Worm (Caenorhabditis elegans) whole organism, young adult: ENCODE measurements around the gene F55A4.13.

Experiments used
- C17E4.6 ChIP-seq: fragments of 200-800 bp; sonication (Bioruptor generic); IDR thresholded peaks from 2 replicates; pipeline ENCODE4 v1.3.6; 2022; ENCODE audit warnings: missing genetic modification reagents, missing genetic modification characterization, missing compliant biosample characterization
- F23B12.7 ChIP-seq: sonication (generic microtip); optimal IDR thresholded peaks from 2 replicates; lab custom pipeline; 2017; ENCODE audit warnings: missing genetic modification characterization, mild to moderate bottlenecking, missing compliant biosample characterization, antibody characterized with exemption, moderate library complexity; ENCODE audit not compliant: insufficient read depth
- K11D2.4 ChIP-seq: fragments of 200-800 bp; sonication (Bioruptor generic); IDR thresholded peaks from 2 replicates; pipeline ENCODE4 v1.3.6; 2022; ENCODE audit warnings: missing genetic modification reagents, missing genetic modification characterization, missing compliant biosample characterization
- K12H6.12 ChIP-seq: fragments of 200-800 bp; sonication (Bioruptor generic); optimal IDR thresholded peaks from 2 replicates; lab custom pipeline; 2018; ENCODE audit warnings: mild to moderate bottlenecking, missing genetic modification characterization, missing compliant biosample characterization
- T26A5.8 ChIP-seq: sonication (generic microtip); optimal IDR thresholded peaks from 2 replicates; lab custom pipeline; 2016; ENCODE audit warnings: missing genetic modification characterization, missing compliant biosample characterization
- ZK185.1 ChIP-seq: sonication (generic microtip); optimal IDR thresholded peaks from 2 replicates; lab custom pipeline; 2016; ENCODE audit warnings: mild to moderate bottlenecking, missing genetic modification characterization, missing compliant biosample characterization; ENCODE audit not compliant: poor library complexity, severe bottlenecking
- akir-1 ChIP-seq: fragments of 200-800 bp; sonication (Bioruptor generic); optimal IDR thresholded peaks from 2 replicates; lab custom pipeline; 2018; ENCODE audit warnings: mild to moderate bottlenecking, missing genetic modification characterization, moderate library complexity, missing compliant biosample characterization
- atf-7 ChIP-seq: sonication (generic microtip); optimal IDR thresholded peaks from 2 replicates; lab custom pipeline; 2017; ENCODE audit warnings: mild to moderate bottlenecking, missing genetic modification characterization, missing compliant biosample characterization
- attf-3 ChIP-seq: fragments of 200-800 bp; sonication (Bioruptor generic); conservative IDR thresholded peaks from 2 replicates; pipeline ENCODE4 v1.3.6; 2022; ENCODE audit warnings: missing genetic modification reagents, missing genetic modification characterization, missing compliant biosample characterization
- attf-5 ChIP-seq: fragments of 200-800 bp; sonication (Bioruptor generic); optimal IDR thresholded peaks from 2 replicates; lab custom pipeline; 2018; ENCODE audit warnings: mild to moderate bottlenecking, missing genetic modification characterization, missing compliant biosample characterization
- attf-6 ChIP-seq: fragments of 200-800 bp; sonication (Bioruptor generic); IDR thresholded peaks from 2 replicates; pipeline ENCODE4 v1.3.6; 2022; ENCODE audit warnings: missing genetic modification reagents, missing genetic modification characterization, missing compliant biosample characterization
- cebp-2 ChIP-seq: fragments of 200-800 bp; sonication (Bioruptor generic); IDR thresholded peaks from 2 replicates; pipeline ENCODE4 v1.3.6; 2022; ENCODE audit warnings: missing genetic modification characterization, missing compliant biosample characterization
- ceh-40 ChIP-seq: fragments of 200-800 bp; sonication (Bioruptor generic); IDR thresholded peaks from 2 replicates; pipeline ENCODE4 v1.3.6; 2022; ENCODE audit warnings: missing genetic modification characterization, missing compliant biosample characterization
- chd-7 ChIP-seq: sonication (generic microtip); optimal IDR thresholded peaks from 2 replicates; lab custom pipeline; 2016; ENCODE audit warnings: mild to moderate bottlenecking, missing genetic modification characterization, moderate library complexity, missing compliant biosample characterization
- dox-1 ChIP-seq: fragments of 200-800 bp; sonication (Bioruptor generic); IDR thresholded peaks from 2 replicates; pipeline ENCODE4 v1.3.6; 2022; ENCODE audit warnings: missing genetic modification reagents, missing genetic modification characterization, missing compliant biosample characterization
- dpl-1 ChIP-seq: fragments of 150-350 bp; optimal IDR thresholded peaks from 2 replicates; lab custom pipeline; 2014; ENCODE audit warnings: missing biosample characterization, missing genetic modification reagents, missing genetic modification characterization
- egrh-3 ChIP-seq: fragments of 200-800 bp; sonication (Bioruptor generic); IDR thresholded peaks from 2 replicates; pipeline ENCODE4 v1.3.6; 2022; ENCODE audit warnings: missing genetic modification reagents, missing genetic modification characterization, missing compliant biosample characterization
- ekl-4 ChIP-seq: fragments of 200-800 bp; sonication (Bioruptor generic); IDR thresholded peaks from 2 replicates; pipeline ENCODE4 v1.3.6; 2022; ENCODE audit warnings: missing genetic modification reagents, missing genetic modification characterization, missing compliant biosample characterization
- fkh-3 ChIP-seq: sonication (generic microtip); optimal IDR thresholded peaks from 2 replicates; lab custom pipeline; 2016; ENCODE audit warnings: mild to moderate bottlenecking, missing genetic modification characterization, missing compliant biosample characterization
- hlh-26 ChIP-seq: fragments of 200-800 bp; sonication (Bioruptor generic); conservative IDR thresholded peaks from 2 replicates; pipeline ENCODE4 v1.3.6; 2022; ENCODE audit warnings: missing genetic modification reagents, missing genetic modification characterization, missing compliant biosample characterization
- lag-1 ChIP-seq: fragments of 200-800 bp; sonication (Bioruptor generic); IDR thresholded peaks from 2 replicates; pipeline ENCODE4 v1.3.6; 2022; ENCODE audit warnings: missing genetic modification reagents, missing genetic modification characterization, missing compliant biosample characterization
- let-607 ChIP-seq, 2 experiments: fragments of 200-800 bp in 1 of 2; sonication (Bioruptor generic) in 1 of 2; sonication (generic microtip) in 1 of 2; optimal IDR thresholded peaks; 2 replicates each; lab custom pipeline; 2016 to 2018; ENCODE audit warnings: mild to moderate bottlenecking in 2 of 2, missing compliant biosample characterization in 2 of 2, missing genetic modification characterization in 2 of 2, moderate library complexity in 2 of 2, missing genotype in 1 of 2
- lin-26 ChIP-seq: fragments of 200-800 bp; sonication (Bioruptor generic); IDR thresholded peaks from 2 replicates; pipeline ENCODE4 v1.3.6; 2022; ENCODE audit warnings: missing genetic modification reagents, missing genetic modification characterization, missing compliant biosample characterization
- lin-40 ChIP-seq: sonication (generic microtip); optimal IDR thresholded peaks from 2 replicates; lab custom pipeline; 2016; ENCODE audit warnings: missing genetic modification characterization, mild to moderate bottlenecking, missing compliant biosample characterization, missing genotype, missing genetic modification reagents
- madf-3 ChIP-seq: fragments of 200-800 bp; sonication (Bioruptor generic); IDR thresholded peaks from 2 replicates; pipeline ENCODE4 v1.3.6; 2022; ENCODE audit warnings: missing genetic modification reagents, missing genetic modification characterization, missing compliant biosample characterization
- mel-28 ChIP-seq: sonication (generic microtip); optimal IDR thresholded peaks from 2 replicates; lab custom pipeline; 2016; ENCODE audit warnings: borderline replicate concordance, mild to moderate bottlenecking, missing genetic modification characterization, missing compliant biosample characterization
- nfya-2 ChIP-seq: fragments of 200-800 bp; sonication (Bioruptor generic); IDR thresholded peaks from 2 replicates; pipeline ENCODE4 v1.3.6; 2022; ENCODE audit warnings: missing genetic modification reagents, missing genetic modification characterization, missing compliant biosample characterization
- nfyb-1 ChIP-seq: fragments of 200-800 bp; sonication (Bioruptor generic); IDR thresholded peaks from 2 replicates; pipeline ENCODE4 v1.3.6; 2022; ENCODE audit warnings: missing genetic modification reagents, missing genetic modification characterization, missing compliant biosample characterization
- nhr-120 ChIP-seq: fragments of 200-800 bp; sonication (Bioruptor generic); IDR thresholded peaks from 2 replicates; pipeline ENCODE4 v1.3.6; 2022; ENCODE audit warnings: missing genetic modification characterization, missing compliant biosample characterization
- nhr-179 ChIP-seq: sonication (generic microtip); optimal IDR thresholded peaks from 2 replicates; lab custom pipeline; 2016; ENCODE audit warnings: mild to moderate bottlenecking, missing genetic modification characterization, missing compliant biosample characterization
- pbrm-1 ChIP-seq: fragments of 200-800 bp; sonication (Bioruptor generic); IDR thresholded peaks from 2 replicates; pipeline ENCODE4 v1.3.6; 2022; ENCODE audit warnings: missing genetic modification reagents, missing genetic modification characterization, missing compliant biosample characterization
- pha-4 ChIP-seq: fragments of 150-350 bp; sonication (generic microtip); optimal IDR thresholded peaks from 2 replicates; lab custom pipeline; 2014; ENCODE audit warnings: missing biosample characterization, missing genetic modification reagents, missing genetic modification characterization
- repo-1 ChIP-seq: sonication (generic microtip); optimal IDR thresholded peaks from 2 replicates; lab custom pipeline; 2017; ENCODE audit warnings: mild to moderate bottlenecking, missing genetic modification characterization, missing compliant biosample characterization
- rpc-1 ChIP-seq, 2 experiments: fragments of 150-350 bp in 1 of 2; sonication (generic microtip) in 1 of 2; optimal IDR thresholded peaks; 2 replicates each; lab custom pipeline; 2014 to 2018; ENCODE audit warnings: missing biosample characterization in 1 of 2, missing genetic modification characterization in 1 of 2, missing genetic modification reagents in 1 of 2, missing genotype in 1 of 2
- sea-2 ChIP-seq: fragments of 200-800 bp; sonication (Bioruptor generic); IDR thresholded peaks from 2 replicates; pipeline ENCODE4 v1.3.6; 2022; ENCODE audit warnings: missing genetic modification characterization, missing compliant biosample characterization
- snpc-1.3 ChIP-seq: sonication (generic microtip); optimal IDR thresholded peaks from 2 replicates; lab custom pipeline; 2017; ENCODE audit warnings: missing genetic modification characterization, mild to moderate bottlenecking, missing compliant biosample characterization, antibody characterized with exemption, moderate library complexity, missing genotype, missing genetic modification reagents; ENCODE audit not compliant: insufficient read depth
- snpc-3.4 ChIP-seq: sonication (generic microtip); optimal IDR thresholded peaks from 2 replicates; lab custom pipeline; 2017; ENCODE audit warnings: missing genetic modification characterization, mild to moderate bottlenecking, missing compliant biosample characterization, antibody characterized with exemption, moderate library complexity, missing genotype, missing genetic modification reagents
- somi-1 ChIP-seq: fragments of 200-800 bp; sonication (Bioruptor generic); optimal IDR thresholded peaks from 2 replicates; lab custom pipeline; 2018; ENCODE audit warnings: mild to moderate bottlenecking, missing genetic modification characterization, missing compliant biosample characterization
- tbp1 ChIP-seq: fragments of 200-800 bp; sonication (Bioruptor generic); optimal IDR thresholded peaks from 2 replicates; lab custom pipeline; 2018; ENCODE audit warnings: mild to moderate bottlenecking, missing genetic modification characterization, missing compliant biosample characterization
- tlf-1 ChIP-seq: fragments of 200-800 bp; sonication (Bioruptor generic); optimal IDR thresholded peaks from 2 replicates; lab custom pipeline; 2018; ENCODE audit warnings: mild to moderate bottlenecking, missing genetic modification characterization, missing compliant biosample characterization
- unc-130 ChIP-seq: sonication (generic microtip); optimal IDR thresholded peaks from 2 replicates; lab custom pipeline; 2016; ENCODE audit warnings: missing genetic modification reagents, missing genetic modification characterization, missing compliant biosample characterization
- zfh-2 ChIP-seq: fragments of 200-800 bp; sonication (Bioruptor generic); conservative IDR thresholded peaks from 2 replicates; pipeline ENCODE4 v1.3.6; 2022; ENCODE audit warnings: missing genetic modification reagents, missing genetic modification characterization, missing compliant biosample characterization
- ztf-25 ChIP-seq: fragments of 200-800 bp; sonication (Bioruptor generic); IDR thresholded peaks from 2 replicates; pipeline ENCODE4 v1.3.6; 2022; ENCODE audit warnings: missing genetic modification reagents, missing genetic modification characterization, missing compliant biosample characterization
- ztf-26 ChIP-seq: sonication (generic microtip); optimal IDR thresholded peaks from 2 replicates; lab custom pipeline; 2017; ENCODE audit warnings: missing genetic modification characterization, missing compliant biosample characterization

Gene F55A4.13

DNA sequence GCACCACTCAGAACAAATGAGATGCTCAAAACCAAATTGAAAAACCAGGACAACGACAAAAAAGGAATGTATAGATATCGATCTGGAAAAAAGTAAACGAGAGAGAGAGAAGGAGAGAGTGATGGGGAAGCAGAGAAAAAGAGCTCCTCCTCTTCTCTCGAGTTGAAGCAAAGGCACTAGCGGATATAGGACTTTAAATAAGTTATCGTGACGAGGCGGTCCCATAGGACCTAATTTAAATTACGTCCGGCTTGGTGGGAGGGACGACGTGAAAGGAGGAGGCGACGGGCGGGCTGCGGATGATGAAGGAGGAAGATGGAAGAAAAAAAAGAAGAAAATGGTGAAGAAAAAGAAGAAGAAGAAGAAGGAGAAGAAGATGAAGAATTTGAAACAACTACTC lies 1.2 kb upstream of the F55A4.13 start:
- TF ChIP-seq fkh-3 (no peak), T26A5.8 (no peak), C17E4.6 (GFP tag; lab: Robert Waterston, UW) (no peak), dox-1 (GFP tag; lab: Robert Waterston, UW) (0 out of 2 replicates have a peak, but pooled peaks have one; percentile 35), let-607 (tag; optimal IDR thresholded peaks at IDR 0.05; lab: Kevin White, UChicago) (no peak), lag-1 (no peak), snpc-1.3 (tag; lab: Kevin White, UChicago) (no peak), chd-7 (tag; lab: Kevin White, UChicago) (peak; percentile 9), zfh-2 (GFP tag; lab: Robert Waterston, UW) (peak; percentile 58)

DNA sequence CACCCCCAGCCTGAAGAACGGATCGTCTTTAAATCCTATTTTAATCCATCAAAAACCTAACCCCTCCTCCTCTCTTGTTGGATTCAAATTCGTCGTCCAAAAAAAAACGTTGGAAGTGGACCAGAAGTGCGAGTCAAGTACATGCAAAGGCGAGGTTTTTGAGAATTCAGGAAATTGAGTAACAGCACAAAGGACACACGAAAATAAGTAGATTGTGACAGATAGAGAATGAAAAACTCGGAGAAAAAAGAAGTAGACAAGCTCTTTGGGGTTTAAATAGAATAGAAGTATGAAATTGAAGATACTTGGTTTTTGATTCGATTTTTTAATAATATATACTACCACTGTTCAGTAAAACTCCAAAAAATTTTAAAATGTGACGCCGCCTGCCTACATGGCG lies 2.6 kb downstream of the F55A4.13 start:
- TF ChIP-seq rpc-1 (optimal IDR thresholded peaks at IDR 0.05; lab: Kevin White, UChicago) (no peak), rpc-1 (tag; optimal IDR thresholded peaks at IDR 0.05; lab: Kevin White, UChicago) (peak; percentile 26), ceh-40 (GFP tag; lab: Robert Waterston, UW) (no peak)

DNA sequence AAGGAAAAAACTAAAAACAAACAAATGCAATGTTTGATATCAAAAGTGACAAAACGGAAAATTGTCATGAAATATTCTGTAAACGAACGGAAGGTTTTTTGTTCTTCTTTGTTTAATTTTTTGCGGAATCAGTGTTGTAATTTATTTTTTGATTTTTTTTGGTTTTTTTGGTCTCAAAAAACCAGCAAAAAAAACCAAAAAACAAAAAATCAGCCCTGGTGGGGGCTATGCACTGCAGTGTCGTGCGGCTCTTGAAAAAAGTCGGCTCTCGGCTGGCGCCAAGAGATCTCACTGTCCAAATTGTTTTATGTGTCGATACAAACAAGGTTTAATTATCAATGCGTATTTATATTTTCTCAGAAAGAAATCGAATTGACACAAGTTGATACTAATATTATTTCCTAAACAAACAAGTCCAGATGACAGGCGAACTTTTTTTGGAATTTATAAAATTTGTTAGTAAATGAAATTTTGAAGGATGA lies 4.9 kb downstream of the F55A4.13 start:
- no peak for TF ChIP-seq attf-3 (GFP tag; lab: Robert Waterston, UW)
- TF ChIP-seq unc-130: no peak
- TF ChIP-seq cebp-2 (GFP tag; lab: Robert Waterston, UW): 0 out of 2 replicates have a peak, but pooled peaks have one; percentile 31
- TF ChIP-seq hlh-26 (GFP tag; lab: Robert Waterston, UW): no peak
- TF ChIP-seq egrh-3 (GFP tag; lab: Robert Waterston, UW): no peak
- 0 out of 2 replicates have a peak, but pooled peaks have one; percentile 34 for TF ChIP-seq pbrm-1 (GFP tag; lab: Robert Waterston, UW)
- peak; percentile 26 for TF ChIP-seq atf-7 (tag; lab: Kevin White, UChicago)
- peak; percentile 17 for TF ChIP-seq lin-40 (tag; lab: Kevin White, UChicago)
- TF ChIP-seq snpc-1.3 (tag; lab: Kevin White, UChicago): no peak
- no peak for TF ChIP-seq dpl-1 (GFP tag; lab: Kevin White, UChicago)
- peak; percentile 7 for TF ChIP-seq ZK185.1 (tag; lab: Kevin White, UChicago)
- TF ChIP-seq pha-4: no peak
- peak; percentile 36 for TF ChIP-seq ztf-26
- no peak for TF ChIP-seq sea-2
- TF ChIP-seq attf-6 (GFP tag; lab: Robert Waterston, UW): no peak
- TF ChIP-seq lin-26 (GFP tag; lab: Robert Waterston, UW): 0 out of 2 replicates have a peak, but pooled peaks have one; percentile 31
- TF ChIP-seq tbp1 (GFP tag; lab: Kevin White, UChicago): peak; percentile 16
- no peak for TF ChIP-seq snpc-3.4 (tag; lab: Kevin White, UChicago)
- TF ChIP-seq C17E4.6 (GFP tag; lab: Robert Waterston, UW): no peak
- TF ChIP-seq akir-1: no peak
- TF ChIP-seq F23B12.7 (tag; lab: Kevin White, UChicago): no peak
- TF ChIP-seq nfyb-1 (GFP tag; lab: Robert Waterston, UW): peak; percentile 80
- no peak for TF ChIP-seq nfya-2 (GFP tag; lab: Robert Waterston, UW)
- peak; percentile 22 for TF ChIP-seq let-607 (tag; optimal IDR thresholded peaks at IDR 0.05; lab: Kevin White, UChicago)
- TF ChIP-seq madf-3: 0 out of 2 replicates have a peak, but pooled peaks have one; percentile 57
- no peak for TF ChIP-seq nhr-179 (tag; lab: Kevin White, UChicago)
- TF ChIP-seq K11D2.4 (GFP tag; lab: Robert Waterston, UW): peak; percentile 70
- no peak for TF ChIP-seq ztf-25 (GFP tag; lab: Robert Waterston, UW)
- no peak for TF ChIP-seq attf-5 (GFP tag; lab: Kevin White, UChicago)
- no peak for TF ChIP-seq mel-28
- TF ChIP-seq lag-1: no peak
- no peak for TF ChIP-seq nhr-120 (GFP tag; lab: Robert Waterston, UW)
- TF ChIP-seq tlf-1 (GFP tag; lab: Kevin White, UChicago): peak; percentile 58
- TF ChIP-seq ekl-4: 0 out of 2 replicates have a peak, but pooled peaks have one; percentile 51
- TF ChIP-seq K12H6.12 (tag; lab: Kevin White, UChicago): peak; percentile 16
- TF ChIP-seq repo-1: peak; percentile 45
- TF ChIP-seq somi-1 (GFP tag; lab: Kevin White, UChicago): peak; percentile 55
